Worm (Caenorhabditis elegans) whole organism, L4 larva: Measurements from ENCODE around the gene R166.3.

Source experiments
- D1046.2 ChIP-seq: fragments of 200-800 bp; sonication (Bioruptor generic); IDR thresholded peaks from 2 replicates; pipeline ENCODE4 v1.3.6; 2022; ENCODE audit warnings: missing genetic modification characterization, missing compliant biosample characterization
- F10B5.3 ChIP-seq: sonication (generic microtip); optimal IDR thresholded peaks from 2 replicates; lab custom pipeline; 2016; ENCODE audit warnings: mild to moderate bottlenecking, missing genetic modification characterization, missing compliant biosample characterization
- F49E8.2 ChIP-seq: sonication (generic microtip); optimal IDR thresholded peaks from 2 replicates; lab custom pipeline; 2016; ENCODE audit warnings: missing compliant biosample characterization, mild to moderate bottlenecking, missing genetic modification characterization, borderline replicate concordance
- R02D3.7 ChIP-seq: fragments of 150-350 bp; sonication (generic microtip); optimal IDR thresholded peaks from 3 replicates; lab custom pipeline; 2014; ENCODE audit warnings: missing biosample characterization, missing genetic modification characterization
- T20F7.1 ChIP-seq: fragments of 200-800 bp; sonication (Bioruptor generic); optimal IDR thresholded peaks from 2 replicates; lab custom pipeline; 2018; ENCODE audit warnings: mild to moderate bottlenecking, missing genetic modification characterization, missing compliant biosample characterization
- T26A8.4 ChIP-seq: fragments of 200-800 bp; sonication (Bioruptor generic); IDR thresholded peaks from 2 replicates; pipeline ENCODE4 v1.3.6; 2022; ENCODE audit warnings: missing genetic modification characterization, missing compliant biosample characterization
- Y48G9A.11 ChIP-seq: fragments of 200-800 bp; sonication (Bioruptor generic); IDR thresholded peaks from 2 replicates; pipeline ENCODE4 v1.3.6; 2022; ENCODE audit warnings: missing genetic modification reagents, missing genetic modification characterization, missing compliant biosample characterization
- Y5F2A.4 ChIP-seq: fragments of 200-800 bp; sonication (Bioruptor generic); optimal IDR thresholded peaks from 2 replicates; lab custom pipeline; 2018; ENCODE audit warnings: mild to moderate bottlenecking, missing genetic modification characterization, missing compliant biosample characterization
- ZK337.2 ChIP-seq: fragments of 200-800 bp; sonication (Bioruptor generic); IDR thresholded peaks from 2 replicates; pipeline ENCODE4 v1.3.6; 2022; ENCODE audit warnings: missing genetic modification reagents, missing genetic modification characterization, missing compliant biosample characterization
- aha-1 ChIP-seq: fragments of 150-350 bp; peaks from one replicate; lab custom pipeline; 2014; ENCODE audit warnings: missing biosample characterization, missing genetic modification characterization
- ama-1 ChIP-seq: fragments of 150-350 bp; optimal IDR thresholded peaks from 2 replicates; lab custom pipeline; 2014; ENCODE audit warnings: inconsistent platforms, mixed read lengths
- arid-1 ChIP-seq: fragments of 200-800 bp; sonication (Bioruptor generic); conservative IDR thresholded peaks from 2 replicates; pipeline ENCODE4 v1.3.6; 2022; ENCODE audit warnings: missing genetic modification reagents, missing genetic modification characterization, missing compliant biosample characterization
- ceh-44 ChIP-seq: fragments of 200-800 bp; sonication (Bioruptor generic); IDR thresholded peaks from 2 replicates; pipeline ENCODE4 v1.3.6; 2022; ENCODE audit warnings: missing genetic modification reagents, missing genetic modification characterization, missing compliant biosample characterization
- ceh-62 ChIP-seq: sonication (generic microtip); optimal IDR thresholded peaks from 2 replicates; lab custom pipeline; 2017; ENCODE audit warnings: missing biosample characterization, missing genetic modification characterization
- ceh-82 ChIP-seq: sonication (generic microtip); optimal IDR thresholded peaks from 2 replicates; lab custom pipeline; 2017; ENCODE audit warnings: missing biosample characterization, missing genetic modification characterization
- ctbp-1 ChIP-seq: fragments of 200-800 bp; sonication (Bioruptor generic); IDR thresholded peaks from 2 replicates; pipeline ENCODE4 v1.3.6; 2022; ENCODE audit warnings: missing genetic modification reagents, missing genetic modification characterization, missing compliant biosample characterization
- daf-16 ChIP-seq, 3 experiments: sonication (generic microtip); optimal IDR thresholded peaks; 2 replicates each; lab custom pipeline; 2016 to 2017; ENCODE audit warnings: missing genetic modification characterization in 3 of 3, missing genetic modification reagents in 3 of 3, mild to moderate bottlenecking in 2 of 3, missing compliant biosample characterization in 2 of 3, missing biosample characterization in 1 of 3, moderate library complexity in 1 of 3
- daf-8 ChIP-seq: fragments of 200-800 bp; sonication (Bioruptor generic); IDR thresholded peaks from 2 replicates; pipeline ENCODE4 v1.3.6; 2022; ENCODE audit warnings: missing genetic modification characterization, missing compliant biosample characterization
- dmd-6 ChIP-seq: fragments of 200-800 bp; sonication (Bioruptor generic); IDR thresholded peaks from 2 replicates; pipeline ENCODE4 v1.3.6; 2022; ENCODE audit warnings: missing genetic modification reagents, missing genetic modification characterization, missing compliant biosample characterization
- dmd-8 ChIP-seq: fragments of 200-800 bp; sonication (Bioruptor generic); IDR thresholded peaks from 2 replicates; pipeline ENCODE4 v1.3.6; 2022; ENCODE audit warnings: missing genetic modification characterization, missing compliant biosample characterization
- egl-27 ChIP-seq: sonication (generic microtip); optimal IDR thresholded peaks from 3 replicates; lab custom pipeline; 2017; ENCODE audit warnings: missing biosample characterization, missing genetic modification reagents, missing genetic modification characterization
- egl-43 ChIP-seq: fragments of 200-800 bp; sonication (Bioruptor generic); IDR thresholded peaks from 2 replicates; pipeline ENCODE4 v1.3.6; 2022; ENCODE audit warnings: missing genetic modification reagents, missing genetic modification characterization, missing compliant biosample characterization
- fos-1 ChIP-seq: fragments of 150-350 bp; optimal IDR thresholded peaks from 2 replicates; lab custom pipeline; 2014; ENCODE audit warnings: missing biosample characterization, missing genetic modification characterization
- hlh-30 ChIP-seq: sonication (generic microtip); optimal IDR thresholded peaks from 2 replicates; lab custom pipeline; 2017; ENCODE audit warnings: antibody characterized with exemption, mild to moderate bottlenecking, missing genetic modification characterization, missing compliant biosample characterization; ENCODE audit not compliant: insufficient read depth
- lin-1 ChIP-seq: fragments of 200-800 bp; sonication (Bioruptor generic); IDR thresholded peaks from 2 replicates; pipeline ENCODE4 v1.3.6; 2022; ENCODE audit warnings: missing genetic modification reagents, missing genetic modification characterization, missing compliant biosample characterization
- lin-13 ChIP-seq: fragments of 150-350 bp; optimal IDR thresholded peaks from 2 replicates; lab custom pipeline; 2014; ENCODE audit warnings: missing biosample characterization, missing genetic modification reagents, missing genetic modification characterization
- lin-15B ChIP-seq: fragments of 150-350 bp; sonication (generic microtip); optimal IDR thresholded peaks from 3 replicates; lab custom pipeline; 2014; ENCODE audit warnings: missing biosample characterization, missing genetic modification characterization
- lin-39 ChIP-seq: fragments of 150-350 bp; optimal IDR thresholded peaks from 2 replicates; lab custom pipeline; 2014; ENCODE audit warnings: missing biosample characterization, missing genetic modification reagents, missing genetic modification characterization
- lsy-2 ChIP-seq, 2 experiments: fragments of 150-350 bp in 1 of 2; sonication (generic microtip) in 1 of 2; optimal IDR thresholded peaks; 2 replicates each; lab custom pipeline; 2014 to 2017; ENCODE audit warnings: missing biosample characterization in 2 of 2, missing genetic modification characterization in 2 of 2
- madf-5 ChIP-seq, 2 experiments: fragments of 200-800 bp; sonication (Bioruptor generic); IDR thresholded peaks; 2 replicates each; pipeline ENCODE4 v1.3.6; 2022; ENCODE audit warnings: missing compliant biosample characterization in 2 of 2, missing genetic modification characterization in 2 of 2
- mdl-1 ChIP-seq, 2 experiments: fragments of 150-350 bp in 1 of 2; sonication (generic microtip) in 1 of 2; optimal IDR thresholded peaks; 2 replicates each; lab custom pipeline; 2014 to 2017; ENCODE audit warnings: missing biosample characterization in 2 of 2, missing genetic modification characterization in 2 of 2
- mep-1 ChIP-seq: fragments of 150-350 bp; sonication (generic microtip); optimal IDR thresholded peaks from 3 replicates; lab custom pipeline; 2014; ENCODE audit warnings: missing biosample characterization, missing genetic modification characterization
- mxl-2 ChIP-seq: fragments of 200-800 bp; sonication (Bioruptor generic); conservative IDR thresholded peaks from 2 replicates; pipeline ENCODE4 v1.3.6; 2022; ENCODE audit warnings: missing genetic modification reagents, missing genetic modification characterization, missing compliant biosample characterization
- mxl-3 ChIP-seq: fragments of 200-800 bp; sonication (Bioruptor generic); optimal IDR thresholded peaks from 2 replicates; lab custom pipeline; 2018; ENCODE audit warnings: mild to moderate bottlenecking, missing genetic modification characterization, missing compliant biosample characterization
- nhr-102 ChIP-seq: sonication (generic microtip); optimal IDR thresholded peaks from 2 replicates; lab custom pipeline; 2016; ENCODE audit warnings: mild to moderate bottlenecking, missing genetic modification characterization, moderate library complexity, missing compliant biosample characterization
- nhr-11 ChIP-seq: fragments of 150-350 bp; optimal IDR thresholded peaks from 2 replicates; lab custom pipeline; 2014; ENCODE audit warnings: missing biosample characterization, missing genetic modification characterization
- nhr-237 ChIP-seq: sonication (generic microtip); optimal IDR thresholded peaks from 2 replicates; lab custom pipeline; 2017; ENCODE audit warnings: missing biosample characterization, missing genetic modification characterization
- nhr-42 ChIP-seq: fragments of 200-800 bp; sonication (Bioruptor generic); IDR thresholded peaks from 2 replicates; pipeline ENCODE4 v1.3.6; 2022; ENCODE audit warnings: missing genetic modification characterization, missing compliant biosample characterization
- nhr-48 ChIP-seq: sonication (generic microtip); optimal IDR thresholded peaks from 2 replicates; lab custom pipeline; 2016; ENCODE audit warnings: mild to moderate bottlenecking, missing genetic modification characterization, missing compliant biosample characterization
- nhr-6 ChIP-seq: fragments of 150-350 bp; optimal IDR thresholded peaks from 2 replicates; lab custom pipeline; 2014; ENCODE audit warnings: missing biosample characterization, missing genetic modification characterization
- php-3 ChIP-seq: fragments of 200-800 bp; sonication (Bioruptor generic); IDR thresholded peaks from 2 replicates; pipeline ENCODE4 v1.3.6; 2022; ENCODE audit warnings: missing genetic modification reagents, missing genetic modification characterization, missing compliant biosample characterization
- rbr-2 ChIP-seq: sonication (generic microtip); optimal IDR thresholded peaks from 2 replicates; lab custom pipeline; 2016; ENCODE audit warnings: missing genotype, missing genetic modification characterization, missing compliant biosample characterization
- saeg-2 ChIP-seq: fragments of 200-800 bp; sonication (Bioruptor generic); IDR thresholded peaks from 2 replicates; pipeline ENCODE4 v1.3.6; 2022; ENCODE audit warnings: missing genetic modification reagents, missing genetic modification characterization, missing compliant biosample characterization
- sdz-12 ChIP-seq: fragments of 200-800 bp; sonication (Bioruptor generic); optimal IDR thresholded peaks from 2 replicates; lab custom pipeline; 2018; ENCODE audit warnings: mild to moderate bottlenecking, missing genetic modification characterization, missing compliant biosample characterization
- skn-1 ChIP-seq: fragments of 150-350 bp; optimal IDR thresholded peaks from 2 replicates; lab custom pipeline; 2014; ENCODE audit warnings: missing biosample characterization, missing genetic modification characterization
- vab-7 ChIP-seq: fragments of 200-800 bp; sonication (Bioruptor generic); IDR thresholded peaks from 2 replicates; pipeline ENCODE4 v1.3.6; 2022; ENCODE audit warnings: missing genetic modification reagents, missing genetic modification characterization, missing compliant biosample characterization
- zag-1 ChIP-seq: fragments of 150-350 bp; optimal IDR thresholded peaks from 2 replicates; lab custom pipeline; 2014; ENCODE audit warnings: missing biosample characterization, missing genetic modification characterization
- ztf-11 ChIP-seq: fragments of 150-350 bp; optimal IDR thresholded peaks from 2 replicates; lab custom pipeline; 2014; ENCODE audit warnings: missing biosample characterization, missing genetic modification characterization
- ztf-7 ChIP-seq: fragments of 150-350 bp; optimal IDR thresholded peaks from 2 replicates; lab custom pipeline; 2014; ENCODE audit warnings: missing biosample characterization, missing genetic modification characterization

Gene R166.3

ce11 chrII:10529218-10529751, 9.8 kb downstream of the R166.3 start (continued):
- TF ChIP-seq mxl-3 (GFP tag; lab: Kevin White, UChicago) (no peak), mdl-1 (tag; optimal IDR thresholded peaks at IDR 0.05; lab: Kevin White, UChicago) (peak in 1 of 2 experiments; percentile 58), Y5F2A.4 (no peak), F10B5.3 (no peak), Y48G9A.11 (no peak), ztf-7 (tag; lab: Kevin White, UChicago) (no peak), nhr-102 (tag; lab: Kevin White, UChicago) (no peak), nhr-48 (tag; lab: Kevin White, UChicago) (peak; percentile 74), saeg-2 (GFP tag; lab: Robert Waterston, UW) (no peak), zag-1 (tag; lab: Kevin White, UChicago) (no peak), mep-1 (tag; lab: Kevin White, UChicago) (peak; percentile 34), ceh-62 (no peak), lin-1 (GFP tag; lab: Robert Waterston, UW) (no peak), nhr-42 (no peak), dmd-8 (no peak)

ce11 chrII:10527649-10528134, 11.4 kb downstream of the R166.3 start, which contains the start of gene mab-10:
Gene mab-10, plus strand, starts transcription at chrII:10528084.
- TF ChIP-seq nhr-237 (tag; lab: Kevin White, UChicago) (no peak), ZK337.2 (GFP tag; lab: Robert Waterston, UW) (no peak), egl-27 (no peak), php-3 (GFP tag; lab: Robert Waterston, UW) (peak; percentile 71; the same call in 1 of the 2 replicates), rbr-2 (tag; lab: Kevin White, UChicago) (peak; percentile 52), madf-5 (GFP tag; IDR thresholded peaks at IDR 0.05; lab: Robert Waterston, UW) (0 out of 4 replicates have a peak, but pooled peaks of 1 of the 2 experiments have one; percentile 25), ceh-62 (no peak), sdz-12 (GFP tag; lab: Kevin White, UChicago) (no peak), arid-1 (GFP tag; lab: Robert Waterston, UW) (no peak), ctbp-1 (0 out of 2 replicates have a peak, but pooled peaks have one; percentile 41), T26A8.4 (GFP tag; lab: Robert Waterston, UW) (0 out of 2 replicates have a peak, but pooled peaks have one; percentile 47), egl-43 (GFP tag; lab: Robert Waterston, UW) (no peak), F10B5.3 (no peak), daf-16 (GFP tag; optimal IDR thresholded peaks at IDR 0.05; lab: Kevin White, UChicago) (peak in 1 of 2 experiments; percentile 26), daf-16 (tag; optimal IDR thresholded peaks at IDR 0.05; lab: Kevin White, UChicago) (peak; percentile 40), ama-1 (no peak), ceh-82 (tag; lab: Kevin White, UChicago) (no peak), ceh-44 (GFP tag; lab: Robert Waterston, UW) (no peak), ztf-11 (no peak), daf-8 (no peak), D1046.2 (GFP tag; lab: Robert Waterston, UW) (no peak), nhr-6 (tag; lab: Kevin White, UChicago) (peak; percentile 46), hlh-30 (tag; lab: Kevin White, UChicago) (peak; percentile 85), dmd-8 (no peak), R02D3.7 (tag; lab: Kevin White, UChicago) (no peak), F49E8.2 (no peak), nhr-102 (tag; lab: Kevin White, UChicago) (peak; percentile 17), mxl-2 (no peak), dmd-6 (GFP tag; lab: Robert Waterston, UW) (peak; percentile 44), T20F7.1 (GFP tag; lab: Kevin White, UChicago) (no peak), lsy-2 (tag; optimal IDR thresholded peaks at IDR 0.05; lab: Kevin White, UChicago) (peak in 1 of 2 experiments; percentile 53), nhr-11 (tag; lab: Kevin White, UChicago) (peak; percentile 37), aha-1 (tag; lab: Kevin White, UChicago) (peak; percentile 73), skn-1 (no peak), lin-39 (no peak), lin-1 (GFP tag; lab: Robert Waterston, UW) (peak; percentile 23; the same call in 1 of the 2 replicates), mxl-3 (GFP tag; lab: Kevin White, UChicago) (peak; percentile 83), lin-13 (GFP tag; lab: Kevin White, UChicago) (no peak), lin-15B (no peak), zag-1 (tag; lab: Kevin White, UChicago) (no peak), vab-7 (GFP tag; lab: Robert Waterston, UW) (0 out of 2 replicates have a peak, but pooled peaks have one; percentile 20), fos-1 (tag; lab: Kevin White, UChicago) (no peak)
